Worm (Caenorhabditis elegans): ENCODE data around the gene hars-1.

- no peak for TF ChIP-seq elt-2 (tag; optimal IDR thresholded peaks at IDR 0.05)
- TF ChIP-seq nhr-84 (tag; optimal IDR thresholded peaks at IDR 0.05): no peak
- no peak for TF ChIP-seq pag-3 (tag; optimal IDR thresholded peaks at IDR 0.05; ENCODE audit: borderline replicate concordance, insufficient read depth)
- TF ChIP-seq ztf-11 (tag; optimal IDR thresholded peaks at IDR 0.05): no peak
- no peak for TF ChIP-seq mab-9 (GFP tag; IDR thresholded peaks at IDR 0.05)
- TF ChIP-seq mdl-1 (tag; optimal IDR thresholded peaks at IDR 0.05): no peak
- TF ChIP-seq nhr-77 (tag; optimal IDR thresholded peaks at IDR 0.05): no peak
- no peak for TF ChIP-seq hlh-17 (GFP tag; optimal IDR thresholded peaks at IDR 0.05; ENCODE audit: borderline replicate concordance)
- TF ChIP-seq nhr-237 (tag; optimal IDR thresholded peaks at IDR 0.05): no peak
- no peak for TF ChIP-seq snpc-4 (tag; optimal IDR thresholded peaks at IDR 0.05)
- TF ChIP-seq zip-4 (GFP tag; optimal IDR thresholded peaks at IDR 0.05): no peak
- no peak for TF ChIP-seq tbx-2 (tag; optimal IDR thresholded peaks at IDR 0.05)
Observed at ce11 chrIV:10876844-10877243, 18.1 kb downstream of the hars-1 start, which contains the start of gene fipr-14.
